Worm (Caenorhabditis elegans) whole organism, young adult: ENCODE results near the gene R107.2.

ENCODE experiments used
- D2030.7 ChIP-seq: fragments of 200-800 bp; sonication (Bioruptor generic); IDR thresholded peaks from 2 replicates; pipeline ENCODE4 v1.3.6; 2022; ENCODE audit warnings: missing genetic modification reagents, missing genetic modification characterization, missing compliant biosample characterization
- ceh-91 ChIP-seq: fragments of 200-800 bp; sonication (Bioruptor generic); IDR thresholded peaks from 2 replicates; pipeline ENCODE4 v1.3.6; 2022; ENCODE audit warnings: missing genetic modification reagents, missing genetic modification characterization, missing compliant biosample characterization
- mcd-1 ChIP-seq: fragments of 200-800 bp; sonication (Bioruptor generic); IDR thresholded peaks from 2 replicates; pipeline ENCODE4 v1.3.6; 2022; ENCODE audit warnings: missing genetic modification reagents, missing genetic modification characterization, missing compliant biosample characterization
- nhr-90 ChIP-seq: sonication (generic microtip); optimal IDR thresholded peaks from 2 replicates; lab custom pipeline; 2016; ENCODE audit warnings: missing genotype, mild to moderate bottlenecking, missing genetic modification characterization, missing compliant biosample characterization
- pbrm-1 ChIP-seq: fragments of 200-800 bp; sonication (Bioruptor generic); IDR thresholded peaks from 2 replicates; pipeline ENCODE4 v1.3.6; 2022; ENCODE audit warnings: missing genetic modification reagents, missing genetic modification characterization, missing compliant biosample characterization
- unc-62 ChIP-seq: fragments of 150-350 bp; optimal IDR thresholded peaks from 2 replicates; lab custom pipeline; 2014; ENCODE audit warnings: missing biosample characterization, missing genetic modification reagents, missing genetic modification characterization

ce11 chrIII:9045838-9046237, at the start of gene R107.2:
- TF ChIP-seq ceh-91 (GFP tag; lab: Robert Waterston, UW) (no peak), mcd-1 (no peak), pbrm-1 (GFP tag; lab: Robert Waterston, UW) (no peak), D2030.7 (no peak), nhr-90 (tag; lab: Kevin White, UChicago) (no peak), unc-62 (GFP tag; lab: Kevin White, UChicago) (no peak)
